Fruit fly (Drosophila melanogaster) S2 (cell line): ENCODE data around the gene Polr3E.
A peak's percentile ranks its signal among the peaks of the same experiment; 100 is the strongest.

Experiments used
- CG8478 ChIP-seq: fragments of >200 bp; optimal IDR thresholded peaks from 2 replicates; lab custom pipeline; 2018
- CTCF ChIP-seq, 2 experiments: fragments of >200 bp; optimal IDR thresholded peaks; 2 replicates each; lab custom pipeline; 2018

The Polr3E gene

dm6 chr3L:21031093-21031930 lies at the start of gene Polr3E, which contains the start of gene CG10584:
TSS of gene Polr3E (plus strand) at chr3L:21031825.
TSS of gene CG10584 (minus strand) at chr3L:21031360.
- TF ChIP-seq CG8478 (lab: Kevin White, UChicago) = no peak
- no peak for TF ChIP-seq CTCF (optimal IDR thresholded peaks at IDR 0.05; lab: Kevin White, UChicago)

DNA sequence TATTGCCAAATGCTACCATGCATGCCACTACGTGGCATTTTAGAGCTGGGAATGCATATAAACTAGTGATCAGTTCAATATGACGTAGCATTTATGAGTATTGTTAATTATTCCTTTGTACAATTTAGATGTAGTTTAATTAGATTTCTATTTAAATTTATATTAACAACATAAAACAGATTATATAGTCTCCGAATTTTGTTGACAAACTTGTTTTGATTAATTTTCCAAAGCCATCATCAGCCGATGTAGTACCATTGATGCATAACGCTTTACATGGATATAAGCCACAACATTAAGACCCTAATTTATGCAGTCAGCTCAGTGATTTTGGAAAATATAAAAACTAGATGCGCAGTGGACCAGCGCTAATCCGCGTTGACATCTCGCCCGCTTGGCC lies 49.1 kb upstream of the Polr3E start:
- no peak for TF ChIP-seq CTCF (optimal IDR thresholded peaks at IDR 0.05; lab: Kevin White, UChicago)
- no peak for TF ChIP-seq CG8478 (lab: Kevin White, UChicago)

- no peak for TF ChIP-seq CTCF (optimal IDR thresholded peaks at IDR 0.05; lab: Kevin White, UChicago)
- TF ChIP-seq CG8478 (lab: Kevin White, UChicago) = no peak
Measured at dm6 chr3L:20983309-20983708, 48.3 kb upstream of the Polr3E start.

DNA sequence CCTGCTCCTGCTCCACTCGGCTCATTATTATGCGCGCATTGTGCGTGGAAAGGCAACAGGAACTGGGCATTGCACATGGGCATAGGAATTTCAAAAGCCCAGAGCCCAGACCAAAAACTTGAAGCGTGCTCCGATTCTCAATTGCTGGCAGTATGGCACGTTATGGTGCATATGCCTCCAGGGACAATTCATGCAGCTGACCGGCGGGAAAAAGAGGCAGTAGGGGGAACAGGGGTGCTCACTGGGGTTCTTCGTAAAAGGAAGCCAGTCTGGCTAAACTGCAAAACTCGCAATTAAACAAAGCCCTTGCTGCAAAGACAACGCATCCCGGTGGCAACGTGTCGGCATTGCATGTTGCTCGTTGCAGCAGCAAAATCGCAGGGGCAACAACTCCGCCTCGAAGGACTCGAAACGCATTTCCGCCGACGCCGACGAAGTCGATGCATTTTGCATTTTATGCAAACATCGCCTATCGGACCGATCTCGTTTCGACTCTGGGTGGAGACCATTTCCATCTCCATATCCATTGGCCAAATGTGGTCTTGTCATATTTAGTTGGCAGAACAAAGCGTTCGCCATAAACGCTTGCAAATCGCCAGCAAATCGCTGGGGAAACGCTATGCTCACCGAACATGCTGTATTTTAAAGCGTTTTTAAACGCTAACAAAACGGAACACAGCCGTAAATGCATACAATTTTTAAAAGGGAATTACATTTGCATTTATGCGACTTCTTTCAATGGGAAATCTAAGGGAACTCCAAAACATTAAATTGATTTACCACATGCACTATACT lies 47.0 kb upstream of the Polr3E start:
- TF ChIP-seq CG8478 (lab: Kevin White, UChicago) (no peak), CTCF (optimal IDR thresholded peaks at IDR 0.05; lab: Kevin White, UChicago) (no peak)

DNA sequence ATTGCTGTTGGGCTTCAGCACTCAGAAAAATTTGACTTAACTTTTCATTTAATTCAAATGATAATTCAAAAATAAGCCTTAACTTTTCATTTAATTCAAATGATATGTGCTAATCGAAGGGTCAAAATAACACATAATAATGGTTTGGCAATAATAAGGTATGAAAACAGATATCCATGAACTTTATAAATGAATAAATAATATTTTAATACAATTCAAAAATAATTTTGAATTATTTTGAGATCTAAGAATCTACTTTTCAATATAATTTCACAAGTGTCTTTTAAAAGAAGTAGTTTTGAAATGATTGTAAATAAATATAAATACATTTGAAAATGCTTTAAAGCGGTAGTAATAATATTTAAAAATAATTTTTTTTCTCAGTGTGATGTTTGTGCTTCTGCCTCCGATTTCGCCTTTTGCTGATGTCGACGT lies 44.7 kb upstream of the Polr3E start:
- no peak for TF ChIP-seq CG8478 (lab: Kevin White, UChicago)

dm6 chr3L:20987895-20988294 lies 43.7 kb upstream of the Polr3E start:
- no peak for TF ChIP-seq CG8478 (lab: Kevin White, UChicago)
- TF ChIP-seq CTCF (optimal IDR thresholded peaks at IDR 0.05; lab: Kevin White, UChicago) = no peak

dm6 chr3L:20988862-20989261 lies 42.8 kb upstream of the Polr3E start:
- no peak for TF ChIP-seq CTCF (optimal IDR thresholded peaks at IDR 0.05; lab: Kevin White, UChicago)
- no peak for TF ChIP-seq CG8478 (lab: Kevin White, UChicago)

dm6 chr3L:20990231-20990630 lies 41.4 kb upstream of the Polr3E start:
- no peak for TF ChIP-seq CG8478 (lab: Kevin White, UChicago)
- TF ChIP-seq CTCF (optimal IDR thresholded peaks at IDR 0.05; lab: Kevin White, UChicago) = no peak

dm6 chr3L:20991373-20991772 lies 40.3 kb upstream of the Polr3E start, which contains the start of gene CG12984:
TSS of gene CG12984 (plus strand) at chr3L:20991673.
- TF ChIP-seq CTCF (optimal IDR thresholded peaks at IDR 0.05; lab: Kevin White, UChicago) = no peak
- no peak for TF ChIP-seq CG8478 (lab: Kevin White, UChicago)

DNA sequence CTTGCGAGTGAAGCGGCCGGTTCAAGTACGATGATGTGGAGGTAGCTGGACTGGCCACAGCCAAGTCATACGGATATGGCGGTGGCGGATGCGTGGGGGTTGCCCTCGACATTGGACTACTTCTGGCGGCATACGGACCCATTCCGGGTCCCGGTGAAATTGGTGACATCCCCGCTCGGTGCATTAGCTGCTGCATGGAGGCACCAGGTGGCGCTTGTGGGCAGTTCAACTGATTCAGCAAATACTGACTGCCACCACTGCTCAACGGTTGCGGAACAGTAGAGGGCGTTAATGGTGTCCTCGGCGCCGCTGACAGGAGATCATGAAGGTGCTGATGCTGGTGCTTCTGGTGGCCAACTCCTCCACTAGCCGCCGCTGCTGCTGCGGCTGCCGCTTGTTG lies 32.0 kb upstream of the Polr3E start:
- TF ChIP-seq CTCF (optimal IDR thresholded peaks at IDR 0.05; lab: Kevin White, UChicago) (peak; percentile 48 to 56), CG8478 (lab: Kevin White, UChicago) (no peak)

DNA sequence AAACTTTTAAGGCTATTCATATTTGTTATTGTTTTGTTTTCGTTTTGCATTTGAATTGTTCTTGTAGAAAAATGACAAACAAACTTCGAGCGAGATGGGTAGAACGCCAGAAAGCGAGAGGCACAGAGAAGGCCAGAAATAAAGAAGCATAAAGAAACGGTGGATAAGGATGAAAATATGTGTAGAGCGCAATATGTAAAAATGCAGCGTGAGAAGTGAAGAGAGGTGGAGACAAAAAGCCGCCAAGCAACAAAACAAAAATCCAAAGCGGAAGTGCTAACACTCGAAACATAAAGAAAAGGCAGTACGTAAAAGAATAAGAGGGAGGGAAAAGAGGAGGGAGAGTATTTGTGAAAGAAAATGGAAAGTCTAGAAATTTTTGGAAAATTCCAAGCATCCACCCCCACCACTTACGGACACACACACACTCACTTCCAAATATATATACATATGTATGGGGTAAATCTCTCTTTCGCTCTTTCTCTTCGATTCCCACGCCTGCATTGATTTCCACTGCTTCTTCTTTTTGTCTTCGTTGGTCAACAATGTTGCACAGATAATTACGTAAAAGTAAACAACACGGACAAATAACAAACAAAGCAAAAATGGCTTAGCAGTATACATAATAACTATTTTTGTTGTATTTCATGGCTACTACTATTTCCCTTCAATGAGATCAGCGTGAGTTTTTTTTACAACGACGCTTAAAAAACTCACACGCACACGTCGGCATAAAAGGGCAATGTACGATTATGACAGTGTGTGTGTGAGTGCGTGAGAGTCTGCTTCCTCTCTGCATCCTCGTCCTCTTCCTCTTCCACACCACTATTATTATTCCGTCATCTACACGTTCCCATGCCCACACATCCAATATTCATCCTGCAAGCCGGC lies 24.0 kb upstream of the Polr3E start:
- TF ChIP-seq CTCF (optimal IDR thresholded peaks at IDR 0.05; lab: Kevin White, UChicago) (no peak), CG8478 (lab: Kevin White, UChicago) (no peak)

DNA sequence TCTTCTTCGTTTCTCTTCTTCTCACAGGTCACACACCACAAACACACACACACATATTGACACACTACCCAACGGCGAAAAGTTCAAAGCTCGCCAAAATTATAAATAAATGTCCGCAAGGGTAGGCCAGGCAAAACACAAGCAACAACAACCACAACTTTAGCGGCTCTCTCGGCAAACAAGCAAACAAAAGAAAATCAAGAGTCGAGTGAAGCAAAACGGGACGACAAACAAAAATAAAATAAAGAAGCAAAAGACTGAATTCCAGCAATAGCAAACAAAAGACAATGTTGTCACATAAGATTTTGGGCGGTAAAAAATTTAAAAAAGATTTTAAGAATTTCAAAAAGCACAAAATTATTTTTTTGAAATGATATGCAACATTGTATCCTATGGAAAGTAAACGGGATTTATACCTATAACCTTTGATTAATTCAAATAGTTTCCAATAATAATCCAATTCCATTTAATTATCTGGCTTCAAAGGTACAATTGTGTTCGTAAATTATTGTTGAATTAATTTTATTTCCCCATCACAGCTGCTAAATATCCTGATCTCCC lies 23.3 kb upstream of the Polr3E start:
- no peak for TF ChIP-seq CTCF (optimal IDR thresholded peaks at IDR 0.05; lab: Kevin White, UChicago)
- no peak for TF ChIP-seq CG8478 (lab: Kevin White, UChicago)

dm6 chr3L:21008899-21009298 lies 22.7 kb upstream of the Polr3E start:
- TF ChIP-seq CTCF (optimal IDR thresholded peaks at IDR 0.05; lab: Kevin White, UChicago) (no peak), CG8478 (lab: Kevin White, UChicago) (no peak)
